Worm (Caenorhabditis elegans) whole organism, mixed stage, embryonic: ENCODE measurements around the gene math-25.

Source experiments
- nhr-12 ChIP-seq: fragments of 150-350 bp; optimal IDR thresholded peaks from 2 replicates; lab custom pipeline; 2014; ENCODE audit warnings: missing biosample characterization, missing genetic modification characterization
- snpc-4 ChIP-seq: fragments of 150-350 bp; optimal IDR thresholded peaks from 2 replicates; lab custom pipeline; 2014; ENCODE audit warnings: missing biosample characterization, missing genetic modification characterization
- ztf-11 ChIP-seq: fragments of 150-350 bp; optimal IDR thresholded peaks from 2 replicates; lab custom pipeline; 2014; ENCODE audit warnings: missing biosample characterization, missing genetic modification characterization

DNA sequence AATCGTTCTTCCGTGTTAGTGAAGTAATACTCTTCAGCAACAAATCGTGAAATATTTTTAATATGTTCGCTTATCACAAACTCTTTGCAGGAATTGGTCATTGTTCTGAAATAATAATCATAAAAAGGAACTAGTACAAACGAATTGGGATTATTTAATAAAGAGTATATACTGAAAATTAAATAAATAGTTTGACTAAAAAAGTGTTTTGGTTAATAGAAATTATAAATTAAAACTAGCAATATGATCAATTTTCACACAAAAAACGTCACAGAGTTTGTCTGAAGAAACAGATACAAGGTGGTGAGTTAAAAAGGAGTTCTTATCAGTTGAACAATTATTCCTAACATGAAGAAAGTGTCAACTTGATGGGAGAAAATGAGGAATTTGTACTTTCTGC, 13.2 kb upstream of the math-25 start, which contains the start of gene math-5:
- no peak for TF ChIP-seq snpc-4
- TF ChIP-seq nhr-12 (tag; lab: Kevin White, UChicago), result no peak
- TF ChIP-seq ztf-11, result no peak
